Fruit fly (Drosophila melanogaster): ENCODE data around the gene Mtp.
A peak's percentile ranks its signal among the peaks of the same experiment; 100 is the strongest.

Gene Mtp

DNA sequence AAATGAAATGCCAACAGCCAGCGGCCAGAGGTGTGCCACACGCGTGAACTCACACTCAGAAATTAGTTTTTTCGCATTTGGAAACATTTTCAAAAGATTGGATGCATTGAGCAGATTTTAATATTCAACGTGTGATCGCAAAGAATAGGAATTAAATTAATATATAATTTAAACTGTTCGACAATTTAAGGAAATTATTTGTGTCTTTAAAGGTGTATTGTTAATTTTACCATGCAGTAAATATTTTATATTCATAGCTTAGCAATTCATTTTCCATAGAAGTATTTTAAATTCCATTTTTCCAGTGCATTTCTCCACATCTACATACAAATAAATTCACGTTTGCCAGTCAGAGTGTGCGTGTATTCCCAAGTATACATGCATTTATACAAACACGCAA lies 17.0 kb upstream of the Mtp start:
- no peak for TF ChIP-seq CG11762 (GFP tag; optimal IDR thresholded peaks at IDR 0.05; ENCODE audit: insufficient read depth)
- TF ChIP-seq Hr39 (GFP tag; optimal IDR thresholded peaks at IDR 0.05), result peak; percentile 14
- peak; percentile 38 for TF ChIP-seq acj6 (GFP tag; optimal IDR thresholded peaks at IDR 0.05)
- no peak for TF ChIP-seq CG11294 (GFP tag; IDR thresholded peaks at IDR 0.05)
- peak; percentile 44 for TF ChIP-seq Met (GFP tag; optimal IDR thresholded peaks at IDR 0.05)
- no peak for TF ChIP-seq CG10631 (GFP tag; optimal IDR thresholded peaks at IDR 0.05)
- TF ChIP-seq dsx (GFP tag; optimal IDR thresholded peaks at IDR 0.05; ENCODE audit: poor library complexity, severe bottlenecking), result no peak
- TF ChIP-seq Eip93F (GFP tag; optimal IDR thresholded peaks at IDR 0.05), result no peak
- no peak for TF ChIP-seq CG9139 (GFP tag; optimal IDR thresholded peaks at IDR 0.05)
- TF ChIP-seq CG8632 (GFP tag; optimal IDR thresholded peaks at IDR 0.05), result no peak
- TF ChIP-seq CG8319 (GFP tag; optimal IDR thresholded peaks at IDR 0.05), result no peak
- TF ChIP-seq CG8119 (GFP tag; IDR thresholded peaks at IDR 0.05), result peak; percentile 41; the same call in 2 of the 3 replicates
- no peak for TF ChIP-seq CG16779 (tag; optimal IDR thresholded peaks at IDR 0.05)
- no peak for TF ChIP-seq spab (GFP tag; optimal IDR thresholded peaks at IDR 0.05)
- peak; percentile 21 for TF ChIP-seq Smox (GFP tag; optimal IDR thresholded peaks at IDR 0.05)
- TF ChIP-seq Hr4 (GFP tag; optimal IDR thresholded peaks at IDR 0.05), result peak; percentile 24
- TF ChIP-seq Sox102F (GFP tag; optimal IDR thresholded peaks at IDR 0.05), result peak; percentile 22
- no peak for TF ChIP-seq CG6808 (GFP tag; optimal IDR thresholded peaks at IDR 0.05)
- TF ChIP-seq lz (GFP tag; optimal IDR thresholded peaks at IDR 0.05), result peak; percentile 20
- peak; percentile 36 for TF ChIP-seq cyc (GFP tag; optimal IDR thresholded peaks at IDR 0.05)
- TF ChIP-seq CG11902 (GFP tag; optimal IDR thresholded peaks at IDR 0.05), result no peak
- TF ChIP-seq CG34406 (GFP tag; optimal IDR thresholded peaks at IDR 0.05), result peak; percentile 4
- TF ChIP-seq svp (GFP tag), result peak; percentile 76
- no peak for TF ChIP-seq Eip75B (GFP tag; optimal IDR thresholded peaks at IDR 0.05)
- peak; percentile 20 for TF ChIP-seq CG31627 (GFP tag; optimal IDR thresholded peaks at IDR 0.05)
- no peak for TF ChIP-seq Lpt (GFP tag; optimal IDR thresholded peaks at IDR 0.05)
- TF ChIP-seq eg (GFP tag; IDR thresholded peaks at IDR 0.05), result no peak
- no peak for TF ChIP-seq CG3032 (tag; optimal IDR thresholded peaks at IDR 0.05)
- no peak for TF ChIP-seq CG4318 (GFP tag; optimal IDR thresholded peaks at IDR 0.05)
- TF ChIP-seq Sox15 (GFP tag; optimal IDR thresholded peaks at IDR 0.05), result no peak
- TF ChIP-seq CG6163 (GFP tag; IDR thresholded peaks at IDR 0.05), result 0 out of 3 replicates have a peak, but pooled peaks have one; percentile 17
- no peak for TF ChIP-seq dac (GFP tag; optimal IDR thresholded peaks at IDR 0.05)
- TF ChIP-seq vri (GFP tag; optimal IDR thresholded peaks at IDR 0.05), result no peak
- TF ChIP-seq CG7368 (GFP tag; optimal IDR thresholded peaks at IDR 0.05), result no peak
- TF ChIP-seq CG10669 (GFP tag; optimal IDR thresholded peaks at IDR 0.05), result no peak
- TF ChIP-seq CG1621 (tag; optimal IDR thresholded peaks at IDR 0.05), result no peak
- TF ChIP-seq Hr38 (GFP tag; optimal IDR thresholded peaks at IDR 0.05), result no peak
- peak; percentile 16 for TF ChIP-seq pdm3 (GFP tag; optimal IDR thresholded peaks at IDR 0.05)
- TF ChIP-seq CG15336 (GFP tag; IDR thresholded peaks at IDR 0.05), result peak; percentile 30
- no peak for TF ChIP-seq CG6276 (GFP tag; optimal IDR thresholded peaks at IDR 0.05)
- peak; percentile 30 for TF ChIP-seq OdsH (GFP tag; optimal IDR thresholded peaks at IDR 0.05)
- no peak for TF ChIP-seq Ets21C (GFP tag; optimal IDR thresholded peaks at IDR 0.05)
- TF ChIP-seq CG6854 (GFP tag; optimal IDR thresholded peaks at IDR 0.05), result no peak
- peak; percentile 42 for TF ChIP-seq esn (GFP tag; optimal IDR thresholded peaks at IDR 0.05)
- peak; percentile 32 for TF ChIP-seq Ets96B (tag; optimal IDR thresholded peaks at IDR 0.05)
- peak; percentile 75 for TF ChIP-seq Eip78C (GFP tag)
- TF ChIP-seq CG3919 (GFP tag; optimal IDR thresholded peaks at IDR 0.05), result peak; percentile 17
- TF ChIP-seq ss (GFP tag; optimal IDR thresholded peaks at IDR 0.05), result no peak
- no peak for TF ChIP-seq fkh (GFP tag; optimal IDR thresholded peaks at IDR 0.05)
- no peak for TF ChIP-seq Sox14 (GFP tag; optimal IDR thresholded peaks at IDR 0.05)
- TF ChIP-seq CG32006 (GFP tag; optimal IDR thresholded peaks at IDR 0.05), result peak; percentile 21
- no peak for TF ChIP-seq Blimp-1 (GFP tag; optimal IDR thresholded peaks at IDR 0.05)
- no peak for TF ChIP-seq fd85E (GFP tag; optimal IDR thresholded peaks at IDR 0.05)

Data from whole organism, prepupa.